Worm (Caenorhabditis elegans) whole organism, L1 larva: ENCODE measurements around the gene irld-55.

Experiments used
- C16A3.4 ChIP-seq: fragments of 150-350 bp; optimal IDR thresholded peaks from 2 replicates; lab custom pipeline; 2014; ENCODE audit warnings: missing biosample characterization, missing genetic modification characterization
- C34B4.2 ChIP-seq: sonication (generic microtip); optimal IDR thresholded peaks from 2 replicates; lab custom pipeline; 2017; ENCODE audit warnings: mild to moderate bottlenecking, missing genetic modification characterization, missing compliant biosample characterization
- alr-1 ChIP-seq: fragments of 200-800 bp; sonication (Bioruptor generic); optimal IDR thresholded peaks from 2 replicates; lab custom pipeline; 2018; ENCODE audit warnings: borderline replicate concordance, mild to moderate bottlenecking, missing genetic modification characterization, missing compliant biosample characterization
- ceh-63 ChIP-seq: fragments of 200-800 bp; sonication (Bioruptor generic); optimal IDR thresholded peaks from 2 replicates; lab custom pipeline; 2018; ENCODE audit warnings: mild to moderate bottlenecking, missing genetic modification characterization, missing compliant biosample characterization
- ceh-90 ChIP-seq: sonication (generic microtip); optimal IDR thresholded peaks from 2 replicates; lab custom pipeline; 2016; ENCODE audit warnings: missing genetic modification characterization, missing compliant biosample characterization
- efl-3 ChIP-seq: fragments of 200-800 bp; sonication (Bioruptor generic); optimal IDR thresholded peaks from 2 replicates; lab custom pipeline; 2018; ENCODE audit warnings: mild to moderate bottlenecking, missing genetic modification characterization, missing compliant biosample characterization
- egl-27 ChIP-seq, 2 experiments: fragments of 150-350 bp in 1 of 2; sonication (generic microtip); optimal IDR thresholded peaks; 3 replicates each; lab custom pipeline; 2017 to 2018; ENCODE audit warnings: missing biosample characterization in 2 of 2, missing genetic modification characterization in 2 of 2, missing genetic modification reagents in 2 of 2
- elt-2 ChIP-seq: sonication (generic microtip); optimal IDR thresholded peaks from 2 replicates; lab custom pipeline; 2016; ENCODE audit warnings: missing genetic modification characterization, mild to moderate bottlenecking, inconsistent platforms, missing compliant biosample characterization, missing genetic modification reagents
- elt-3 ChIP-seq, 6 experiments: fragments of 150-350 bp in 1 of 6; sonication (generic microtip); optimal IDR thresholded peaks; 2 replicates each; lab custom pipeline; 2017 to 2018; ENCODE audit warnings: missing biosample characterization in 6 of 6, missing genetic modification characterization in 6 of 6, inconsistent platforms in 1 of 6
- ets-5 ChIP-seq: fragments of 200-800 bp; sonication (Bioruptor generic); IDR thresholded peaks from 2 replicates; pipeline ENCODE4 v1.3.6; 2022; ENCODE audit warnings: missing genetic modification characterization, missing compliant biosample characterization
- fkh-8 ChIP-seq: sonication (generic microtip); optimal IDR thresholded peaks from 2 replicates; lab custom pipeline; 2016; ENCODE audit warnings: mild to moderate bottlenecking, missing genetic modification characterization, missing compliant biosample characterization
- hlh-17 ChIP-seq: fragments of 200-800 bp; sonication (Bioruptor generic); optimal IDR thresholded peaks from 2 replicates; lab custom pipeline; 2018; ENCODE audit warnings: missing genetic modification characterization, mild to moderate bottlenecking, missing compliant biosample characterization, moderate library complexity, borderline replicate concordance
- hlh-4 ChIP-seq: sonication (generic microtip); optimal IDR thresholded peaks from 2 replicates; lab custom pipeline; 2016; ENCODE audit warnings: mild to moderate bottlenecking, missing genetic modification characterization, missing compliant biosample characterization
- jun-1 ChIP-seq: fragments of 150-350 bp; optimal IDR thresholded peaks from 2 replicates; lab custom pipeline; 2014; ENCODE audit warnings: missing biosample characterization, missing genetic modification reagents, missing genetic modification characterization
- lin-15B ChIP-seq: fragments of 150-350 bp; sonication (generic microtip); optimal IDR thresholded peaks from 3 replicates; lab custom pipeline; 2014; ENCODE audit warnings: missing biosample characterization, missing genetic modification characterization
- lsy-2 ChIP-seq, 2 experiments: fragments of 150-350 bp; optimal IDR thresholded peaks; 2 replicates each; lab custom pipeline; 2014; ENCODE audit warnings: missing biosample characterization in 2 of 2, missing genetic modification characterization in 2 of 2
- mep-1 ChIP-seq: fragments of 150-350 bp; optimal IDR thresholded peaks from 2 replicates; lab custom pipeline; 2014; ENCODE audit warnings: missing biosample characterization, missing genetic modification characterization
- nhr-11 ChIP-seq: fragments of 150-350 bp; optimal IDR thresholded peaks from 2 replicates; lab custom pipeline; 2014; ENCODE audit warnings: missing biosample characterization, missing genetic modification characterization
- nhr-12 ChIP-seq: sonication (generic microtip); optimal IDR thresholded peaks from 2 replicates; lab custom pipeline; 2017; ENCODE audit warnings: missing biosample characterization, missing genetic modification characterization
- nhr-19 ChIP-seq: fragments of 200-800 bp; sonication (Bioruptor generic); conservative IDR thresholded peaks from 2 replicates; pipeline ENCODE4 v1.3.6; 2022; ENCODE audit warnings: missing genetic modification characterization, missing compliant biosample characterization
- nhr-20 ChIP-seq: sonication (generic microtip); optimal IDR thresholded peaks from 2 replicates; lab custom pipeline; 2016; ENCODE audit warnings: mild to moderate bottlenecking, missing genetic modification characterization, missing compliant biosample characterization
- nhr-47 ChIP-seq: sonication (generic microtip); optimal IDR thresholded peaks from 2 replicates; lab custom pipeline; 2016; ENCODE audit warnings: mild to moderate bottlenecking, missing genetic modification characterization, moderate library complexity, missing compliant biosample characterization
- nhr-77 ChIP-seq: fragments of 150-350 bp; optimal IDR thresholded peaks from 2 replicates; lab custom pipeline; 2014; ENCODE audit warnings: missing biosample characterization, missing genetic modification characterization
- nhr-85 ChIP-seq: sonication (generic microtip); peaks from one replicate; lab custom pipeline; 2016; ENCODE audit warnings: missing genetic modification characterization, inconsistent platforms, missing compliant biosample characterization
- nhr-90 ChIP-seq: sonication (generic microtip); optimal IDR thresholded peaks from 2 replicates; lab custom pipeline; 2016; ENCODE audit warnings: mild to moderate bottlenecking, missing genetic modification characterization, missing compliant biosample characterization; ENCODE audit not compliant: poor library complexity
- pag-3 ChIP-seq: sonication (generic microtip); optimal IDR thresholded peaks from 2 replicates; lab custom pipeline; 2017; ENCODE audit warnings: missing genetic modification characterization, mild to moderate bottlenecking, missing compliant biosample characterization, antibody characterized with exemption, borderline replicate concordance; ENCODE audit not compliant: insufficient read depth
- pax-3 ChIP-seq: fragments of 200-800 bp; sonication (Bioruptor generic); optimal IDR thresholded peaks from 2 replicates; lab custom pipeline; 2018; ENCODE audit warnings: mild to moderate bottlenecking, missing genetic modification characterization, moderate library complexity, missing compliant biosample characterization
- pqm-1 ChIP-seq: sonication (generic microtip); optimal IDR thresholded peaks from 3 replicates; lab custom pipeline; 2017; ENCODE audit warnings: missing biosample characterization, missing genetic modification characterization
- rnt-1 ChIP-seq: sonication (generic microtip); optimal IDR thresholded peaks from 2 replicates; lab custom pipeline; 2016; ENCODE audit warnings: mild to moderate bottlenecking, missing genetic modification characterization, moderate library complexity, missing compliant biosample characterization
- sup-37 ChIP-seq: fragments of 200-800 bp; sonication (Bioruptor generic); optimal IDR thresholded peaks from 2 replicates; lab custom pipeline; 2018; ENCODE audit warnings: mild to moderate bottlenecking, missing genetic modification characterization, missing compliant biosample characterization
- swsn-7 ChIP-seq: sonication (generic microtip); optimal IDR thresholded peaks from 2 replicates; lab custom pipeline; 2016; ENCODE audit warnings: missing genetic modification characterization, missing compliant biosample characterization
- tbx-2 ChIP-seq: sonication (generic microtip); optimal IDR thresholded peaks from 2 replicates; lab custom pipeline; 2016; ENCODE audit warnings: missing genetic modification characterization, missing compliant biosample characterization
- unc-30 ChIP-seq: sonication (generic microtip); optimal IDR thresholded peaks from 2 replicates; lab custom pipeline; 2017; ENCODE audit warnings: missing biosample characterization, missing genetic modification characterization
- unc-86 ChIP-seq: sonication (generic microtip); optimal IDR thresholded peaks from 2 replicates; lab custom pipeline; 2016; ENCODE audit warnings: missing genetic modification characterization, missing compliant biosample characterization
- unc-98 ChIP-seq: fragments of 200-800 bp; sonication (Bioruptor generic); IDR thresholded peaks from 2 replicates; pipeline ENCODE4 v1.3.6; 2022; ENCODE audit warnings: missing genetic modification characterization, missing compliant biosample characterization
- xbp-1 ChIP-seq: sonication (generic microtip); optimal IDR thresholded peaks from 2 replicates; lab custom pipeline; 2016; ENCODE audit warnings: missing genetic modification characterization, missing compliant biosample characterization
- zag-1 ChIP-seq: fragments of 150-350 bp; optimal IDR thresholded peaks from 2 replicates; lab custom pipeline; 2014; ENCODE audit warnings: missing biosample characterization, missing genetic modification characterization

irld-55 gene

DNA sequence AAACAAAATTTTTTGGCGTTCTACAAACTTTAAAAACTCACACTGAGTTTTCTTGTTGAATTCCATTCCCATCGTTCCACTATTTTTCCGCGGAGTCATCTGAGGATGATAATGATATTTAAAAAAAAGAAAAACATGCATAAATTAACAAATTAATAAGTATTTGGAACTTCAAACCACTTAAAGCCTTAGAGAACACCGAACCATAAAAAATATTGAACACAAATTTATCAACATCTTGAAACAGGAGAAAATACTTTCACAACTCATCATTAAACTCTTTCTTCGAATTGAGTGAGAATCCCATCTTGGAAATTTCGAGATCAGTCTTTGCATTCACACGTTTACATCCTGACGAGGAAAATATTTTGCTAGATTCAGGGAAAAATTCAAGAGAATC, 37.6 kb upstream of the irld-55 start, which contains the start of gene gei-18:
Gene gei-18, minus strand, starts transcription at position 101 of the 400 bp plus-strand sequence.
- TF ChIP-seq C34B4.2 (tag; lab: Kevin White, UChicago) (no peak), pag-3 (no peak), pax-3 (tag; lab: Kevin White, UChicago) (no peak), elt-2 (tag; lab: Kevin White, UChicago) (no peak), alr-1 (no peak), C16A3.4 (tag; lab: Kevin White, UChicago) (no peak), egl-27 (tag; optimal IDR thresholded peaks at IDR 0.05; lab: Kevin White, UChicago) (no peak), ceh-90 (tag; lab: Kevin White, UChicago) (no peak), nhr-11 (tag; lab: Kevin White, UChicago) (no peak), rnt-1 (tag; lab: Kevin White, UChicago) (no peak), sup-37 (GFP tag; lab: Kevin White, UChicago) (no peak), hlh-4 (tag; lab: Kevin White, UChicago) (no peak), nhr-12 (tag; lab: Kevin White, UChicago) (no peak), mep-1 (tag; lab: Kevin White, UChicago) (no peak), pqm-1 (no peak), nhr-77 (no peak), zag-1 (tag; lab: Kevin White, UChicago) (no peak)
- TF ChIP-seq, all 84 proteins: peak for 0

DNA sequence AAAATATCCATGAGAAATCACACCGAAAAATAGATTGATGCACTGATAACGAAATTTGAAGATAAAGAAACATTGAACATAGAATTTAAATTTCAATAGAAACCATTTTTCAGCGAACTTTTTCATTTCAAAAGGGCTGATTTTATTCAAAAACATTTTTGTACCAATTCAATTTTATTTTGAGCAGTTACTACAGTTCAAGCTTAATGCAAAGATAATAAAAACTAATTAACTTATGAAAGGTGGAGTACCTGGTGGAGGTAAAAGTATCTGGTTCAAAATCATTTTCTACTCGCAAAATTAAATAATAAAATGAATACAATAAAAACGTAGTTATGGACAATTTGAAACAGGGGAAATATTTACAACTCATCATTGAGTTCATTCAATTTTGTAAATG, 36.0 kb upstream of the irld-55 start, which contains the start of gene tor-2:
Gene tor-2, minus strand, starts transcription at position 101 of the 400 bp plus-strand sequence.
- TF ChIP-seq tbx-2 (tag; lab: Kevin White, UChicago): no peak
- TF ChIP-seq ceh-63 (GFP tag; lab: Kevin White, UChicago): no peak
- TF ChIP-seq elt-2 (tag; lab: Kevin White, UChicago): no peak
- no peak for TF ChIP-seq C16A3.4 (tag; lab: Kevin White, UChicago)
- no peak for TF ChIP-seq unc-98 (GFP tag; lab: Robert Waterston, UW)
- TF ChIP-seq fkh-8 (tag; lab: Kevin White, UChicago): no peak
- TF ChIP-seq nhr-11 (tag; lab: Kevin White, UChicago): no peak
- no peak for TF ChIP-seq unc-30 (tag; lab: Kevin White, UChicago)
- TF ChIP-seq nhr-47 (tag; lab: Kevin White, UChicago): no peak
- no peak for TF ChIP-seq ets-5 (GFP tag; lab: Robert Waterston, UW)
- no peak for TF ChIP-seq pag-3
- TF ChIP-seq unc-86 (tag; lab: Kevin White, UChicago): no peak
- TF ChIP-seq lin-15B: no peak
- TF ChIP-seq xbp-1 (tag; lab: Kevin White, UChicago): no peak
- no peak for TF ChIP-seq zag-1 (tag; lab: Kevin White, UChicago)
- no peak for TF ChIP-seq elt-3 (tag; optimal IDR thresholded peaks at IDR 0.05; lab: Kevin White, UChicago)
- TF ChIP-seq lsy-2 (tag; optimal IDR thresholded peaks at IDR 0.05; lab: Kevin White, UChicago): no peak
- TF ChIP-seq pqm-1: no peak
- TF ChIP-seq hlh-17 (GFP tag; lab: Kevin White, UChicago): no peak
- TF ChIP-seq nhr-20 (tag; lab: Kevin White, UChicago): no peak

DNA sequence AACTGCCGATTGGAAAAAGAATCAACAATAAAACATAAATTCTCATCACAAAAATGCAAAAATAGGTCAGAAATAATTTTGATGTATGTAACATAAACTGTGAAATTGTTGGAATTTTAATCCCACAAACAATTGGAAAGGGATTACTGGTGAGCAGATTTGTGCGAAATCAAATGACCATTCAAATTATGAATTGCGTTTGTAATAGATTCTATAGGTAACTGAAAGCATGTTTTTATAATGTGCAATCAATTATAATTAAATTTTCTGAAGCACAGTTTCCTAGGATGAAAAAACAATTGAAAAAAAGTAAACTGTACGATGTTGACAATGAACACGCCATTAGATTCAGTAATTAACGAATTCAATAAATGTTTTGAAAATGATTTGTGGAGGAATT, 34.3 kb upstream of the irld-55 start, which contains the start of gene tor-1:
Gene tor-1, minus strand, starts transcription at position 101 of the 400 bp plus-strand sequence.
- TF ChIP-seq nhr-19 (GFP tag; lab: Robert Waterston, UW) (no peak), hlh-17 (GFP tag; lab: Kevin White, UChicago) (no peak), nhr-77 (no peak), unc-86 (tag; lab: Kevin White, UChicago) (no peak), swsn-7 (tag; lab: Kevin White, UChicago) (no peak), jun-1 (tag; lab: Kevin White, UChicago) (no peak), nhr-90 (tag; lab: Kevin White, UChicago) (no peak), nhr-85 (tag; lab: Kevin White, UChicago) (no peak), efl-3 (GFP tag; lab: Kevin White, UChicago) (no peak)
